Fruit fly (Drosophila melanogaster) whole organism, embryonic: ENCODE data around the gene Nup43.

ENCODE experiments used
- Adf1 ChIP-seq: fragments of 200-800 bp; sonication (Bioruptor generic); IDR thresholded peaks from 2 replicates; pipeline ENCODE4 v1.3.6; 2022; ENCODE audit warnings: missing biosample characterization, missing genetic modification characterization
- CG10267 ChIP-seq: fragments of 200-800 bp; sonication (Bioruptor generic); optimal IDR thresholded peaks from 2 replicates; lab custom pipeline; 2018; ENCODE audit warnings: missing biosample characterization, mild to moderate bottlenecking, missing genetic modification characterization, moderate library complexity
- CG10543 ChIP-seq: fragments of 200-800 bp; sonication (Bioruptor generic); optimal IDR thresholded peaks from 3 replicates; lab custom pipeline; 2017; ENCODE audit warnings: missing biosample characterization, mild to moderate bottlenecking, missing genetic modification characterization, moderate library complexity
- CG10565 ChIP-seq: fragments of 200-800 bp; sonication (Bioruptor generic); optimal IDR thresholded peaks from 3 replicates; lab custom pipeline; 2016; ENCODE audit warnings: missing biosample characterization, mild to moderate bottlenecking, missing genetic modification characterization
- CG10654 ChIP-seq: fragments of 200-800 bp; sonication (Bioruptor generic); optimal IDR thresholded peaks from 2 replicates; lab custom pipeline; 2016; ENCODE audit warnings: missing biosample characterization, missing genetic modification characterization
- CG11560 ChIP-seq: fragments of 200-800 bp; sonication (Bioruptor generic); IDR thresholded peaks from 3 replicates; pipeline ENCODE4 v1.3.6; 2022; ENCODE audit warnings: missing biosample characterization, missing genetic modification characterization
- CG12299 ChIP-seq: fragments of 200-800 bp; sonication (Bioruptor generic); optimal IDR thresholded peaks from 2 replicates; lab custom pipeline; 2018; ENCODE audit warnings: missing biosample characterization, mild to moderate bottlenecking, missing genetic modification characterization
- CG14050 ChIP-seq: fragments of 200-800 bp; sonication (Bioruptor generic); IDR thresholded peaks from 3 replicates; pipeline ENCODE4 v1.3.6; 2022; ENCODE audit warnings: missing biosample characterization, missing genetic modification characterization
- CG14441 ChIP-seq: fragments of 200-800 bp; sonication (Bioruptor generic); IDR thresholded peaks from 2 replicates; pipeline ENCODE4 v1.3.6; 2022; ENCODE audit warnings: missing biosample characterization, missing genetic modification characterization
- CG18262 ChIP-seq: fragments of 200-800 bp; optimal IDR thresholded peaks from 3 replicates; lab custom pipeline; 2019; ENCODE audit warnings: missing biosample characterization, mild to moderate bottlenecking, missing genetic modification characterization, moderate library complexity
- CG2712 ChIP-seq: fragments of 200-800 bp; optimal IDR thresholded peaks from 3 replicates; lab custom pipeline; 2019; ENCODE audit warnings: missing biosample characterization, mild to moderate bottlenecking, missing genetic modification characterization, moderate library complexity
- CG31388 ChIP-seq: fragments of 200-800 bp; sonication (Bioruptor generic); optimal IDR thresholded peaks from 2 replicates; lab custom pipeline; 2016; ENCODE audit warnings: missing biosample characterization, missing genetic modification characterization
- CG3407 ChIP-seq: fragments of 200-800 bp; sonication (Bioruptor generic); optimal IDR thresholded peaks from 2 replicates; lab custom pipeline; 2018; ENCODE audit warnings: missing biosample characterization, mild to moderate bottlenecking, missing genetic modification characterization
- CG3726 ChIP-seq: fragments of 200-800 bp; sonication (Bioruptor generic); IDR thresholded peaks from 3 replicates; pipeline ENCODE4, ENCODE4 v1.3.6; 2022; ENCODE audit warnings: missing biosample characterization, missing genetic modification characterization
- CG6683 ChIP-seq: fragments of 200-800 bp; sonication (Bioruptor generic); optimal IDR thresholded peaks from 2 replicates; lab custom pipeline; 2017; ENCODE audit warnings: missing biosample characterization, mild to moderate bottlenecking, missing genetic modification characterization, missing genetic modification reagents
- CG6689 ChIP-seq: fragments of 200-800 bp; sonication (Bioruptor generic); IDR thresholded peaks from 2 replicates; pipeline ENCODE4 v1.3.6; 2022; ENCODE audit warnings: missing biosample characterization, missing genetic modification characterization
- CG7839 ChIP-seq: fragments of 200-800 bp; sonication (Bioruptor generic); optimal IDR thresholded peaks from 3 replicates; lab custom pipeline; 2018; ENCODE audit warnings: missing biosample characterization, mild to moderate bottlenecking, missing genetic modification characterization, moderate library complexity
- CG9727 ChIP-seq: fragments of 200-800 bp; sonication (Bioruptor generic); optimal IDR thresholded peaks from 3 replicates; lab custom pipeline; 2017; ENCODE audit warnings: missing biosample characterization, mild to moderate bottlenecking, missing genetic modification characterization
- CG9817 ChIP-seq: fragments of 200-800 bp; sonication (Bioruptor generic); optimal IDR thresholded peaks from 2 replicates; lab custom pipeline; 2018; ENCODE audit warnings: missing biosample characterization, mild to moderate bottlenecking, missing genetic modification characterization, moderate library complexity
- CG9876 ChIP-seq: fragments of 200-800 bp; sonication (Bioruptor generic); optimal IDR thresholded peaks from 2 replicates; lab custom pipeline; 2016; ENCODE audit warnings: missing biosample characterization, missing genetic modification characterization
- Deaf1 ChIP-seq: fragments of 200-800 bp; optimal IDR thresholded peaks from 3 replicates; lab custom pipeline; 2019; ENCODE audit warnings: missing biosample characterization, mild to moderate bottlenecking, missing genetic modification characterization, moderate library complexity
- E2f1 ChIP-seq: fragments of 200-800 bp; sonication (Bioruptor generic); IDR thresholded peaks from 2 replicates; pipeline ENCODE4 v1.3.6; 2022; ENCODE audit warnings: missing biosample characterization, missing genetic modification characterization
- Eip74EF ChIP-seq, 2 experiments: fragments of 200-800 bp in 1 of 2; fragments of >200 bp in 1 of 2; sonication (Bioruptor generic) in 1 of 2; optimal IDR thresholded peaks; 2 replicates each; lab custom pipeline; 2017 to 2019; ENCODE audit warnings: missing biosample characterization in 2 of 2, missing genetic modification characterization in 2 of 2, mild to moderate bottlenecking in 1 of 2, moderate library complexity in 1 of 2
- Gug ChIP-seq: fragments of 200-800 bp; sonication (Bioruptor generic); IDR thresholded peaks from 4 replicates; pipeline ENCODE4 v1.3.6; 2022; ENCODE audit warnings: missing biosample characterization, missing genetic modification characterization
- H2.0 ChIP-seq: fragments of 200-800 bp; sonication (Bioruptor generic); IDR thresholded peaks from 2 replicates; pipeline ENCODE4 v1.3.6; 2022; ENCODE audit warnings: missing biosample characterization, missing genetic modification characterization
- Hr3 ChIP-seq: fragments of 200-800 bp; sonication (Bioruptor generic); optimal IDR thresholded peaks from 3 replicates; lab custom pipeline; 2016; ENCODE audit warnings: missing biosample characterization, missing genetic modification characterization
- Hsf ChIP-seq: fragments of 200-800 bp; sonication (Bioruptor generic); optimal IDR thresholded peaks from 3 replicates; lab custom pipeline; 2016; ENCODE audit warnings: missing biosample characterization, missing genetic modification characterization
- Sin3A ChIP-seq: fragments of >200 bp; optimal IDR thresholded peaks from 2 replicates; lab custom pipeline; 2018
- Sox100B ChIP-seq: fragments of 200-800 bp; sonication (Bioruptor generic); optimal IDR thresholded peaks from 3 replicates; lab custom pipeline; 2018; ENCODE audit warnings: missing biosample characterization, mild to moderate bottlenecking, missing genetic modification characterization
- YL-1 ChIP-seq: fragments of 200-800 bp; sonication (Bioruptor generic); optimal IDR thresholded peaks from 3 replicates; lab custom pipeline; 2017; ENCODE audit warnings: missing biosample characterization, mild to moderate bottlenecking, missing genetic modification characterization
- az2 ChIP-seq: fragments of 200-800 bp; sonication (Bioruptor generic); optimal IDR thresholded peaks from 3 replicates; lab custom pipeline; 2016; ENCODE audit warnings: missing biosample characterization, missing genetic modification characterization
- cg ChIP-seq: fragments of 200-800 bp; sonication (Bioruptor generic); optimal IDR thresholded peaks from 3 replicates; lab custom pipeline; 2019; ENCODE audit warnings: missing biosample characterization, mild to moderate bottlenecking, missing genetic modification characterization, moderate library complexity
- chn ChIP-seq: fragments of 200-800 bp; sonication (Bioruptor generic); optimal IDR thresholded peaks from 2 replicates; lab custom pipeline; 2016; ENCODE audit warnings: missing biosample characterization, missing genetic modification characterization
- ci ChIP-seq: fragments of 200-800 bp; sonication (Bioruptor generic); IDR thresholded peaks from 3 replicates; pipeline ENCODE4 v1.3.6; 2022; ENCODE audit warnings: missing biosample characterization, missing genetic modification characterization
- dan ChIP-seq: fragments of 200-800 bp; sonication (Bioruptor generic); IDR thresholded peaks from 2 replicates; pipeline ENCODE4 v1.3.6; 2022; ENCODE audit warnings: missing biosample characterization, missing genetic modification characterization
- danr ChIP-seq: fragments of 200-800 bp; sonication (Bioruptor generic); IDR thresholded peaks from 2 replicates; pipeline ENCODE4 v1.3.6; 2022; ENCODE audit warnings: missing biosample characterization, missing genetic modification characterization
- dm ChIP-seq: fragments of 200-800 bp; sonication (Bioruptor generic); optimal IDR thresholded peaks from 3 replicates; lab custom pipeline; 2016; ENCODE audit warnings: missing biosample characterization, missing genetic modification characterization
- eyg ChIP-seq: fragments of 200-800 bp; sonication (Bioruptor generic); optimal IDR thresholded peaks from 3 replicates; lab custom pipeline; 2016; ENCODE audit warnings: missing biosample characterization, missing genetic modification characterization
- fd96Cb ChIP-seq: fragments of 200-800 bp; sonication (Bioruptor generic); optimal IDR thresholded peaks from 2 replicates; lab custom pipeline; 2018; ENCODE audit warnings: missing biosample characterization, mild to moderate bottlenecking, missing genetic modification characterization, moderate library complexity
- gfzf ChIP-seq: fragments of 200-800 bp; sonication (Bioruptor generic); optimal IDR thresholded peaks from 2 replicates; lab custom pipeline; 2016; ENCODE audit warnings: missing biosample characterization, mild to moderate bottlenecking, missing genetic modification characterization, moderate library complexity
- maf-S ChIP-seq: fragments of 200-800 bp; sonication (Bioruptor generic); optimal IDR thresholded peaks from 2 replicates; lab custom pipeline; 2016; ENCODE audit warnings: missing biosample characterization, missing genetic modification characterization
- nau ChIP-seq: fragments of 200-800 bp; sonication (Bioruptor generic); optimal IDR thresholded peaks from 3 replicates; lab custom pipeline; 2017; ENCODE audit warnings: missing biosample characterization, mild to moderate bottlenecking, missing genetic modification characterization, missing genetic modification reagents
- pan ChIP-seq, 4 experiments: fragments of >200 bp in 3 of 4; fragments of 200-800 bp in 1 of 4; sonication (Bioruptor generic) in 1 of 4; optimal IDR thresholded peaks in 3 of 4; IDR thresholded peaks in 1 of 4; 2 replicates each; pipeline versions ENCODE4 v1.3.6 to Lab custom; 2017 to 2022; ENCODE audit warnings: missing biosample characterization in 2 of 4, missing genetic modification characterization in 2 of 4, mixed read lengths in 1 of 4
- sens-2 ChIP-seq: fragments of 200-800 bp; sonication (Bioruptor generic); IDR thresholded peaks from 2 replicates; pipeline ENCODE4 v1.3.6; 2022; ENCODE audit warnings: missing biosample characterization, missing genetic modification characterization
- sr ChIP-seq: fragments of 200-800 bp; sonication (Bioruptor generic); IDR thresholded peaks from 3 replicates; pipeline ENCODE4 v1.3.6; 2022; ENCODE audit warnings: missing biosample characterization, missing genetic modification characterization
- tna ChIP-seq: fragments of 200-800 bp; sonication (Bioruptor generic); IDR thresholded peaks from 2 replicates; pipeline ENCODE4 v1.3.6; 2022; ENCODE audit warnings: missing biosample characterization, missing genetic modification characterization; ENCODE audit not compliant: partially characterized antibody
- trh ChIP-seq: fragments of 200-800 bp; sonication (Bioruptor generic); optimal IDR thresholded peaks from 2 replicates; lab custom pipeline; 2016; ENCODE audit warnings: missing biosample characterization, missing genetic modification characterization
- wdn ChIP-seq: fragments of 200-800 bp; sonication (Bioruptor generic); IDR thresholded peaks from 2 replicates; pipeline ENCODE4 v1.3.6; 2022; ENCODE audit warnings: missing biosample characterization, missing genetic modification characterization
- zf30C ChIP-seq: fragments of 200-800 bp; sonication (Bioruptor generic); optimal IDR thresholded peaks from 3 replicates; lab custom pipeline; 2018; ENCODE audit warnings: missing biosample characterization, mild to moderate bottlenecking, missing genetic modification characterization

The Nup43 gene

dm6 chr3R:18396801-18397604 lies 30.6 kb downstream of the Nup43 start, which contains the start of gene Vti1b (continued):
- TF ChIP-seq ci (GFP tag; lab: Robert Waterston, UW) (peak; percentile 97), danr (peak; percentile 88), CG11560 (peak; percentile 75; the same call in 2 of the 3 replicates), Hsf (GFP tag; lab: Kevin White, UChicago) (peak; percentile 96), fd96Cb (tag; lab: Kevin White, UChicago) (peak; percentile 95), Deaf1 (tag; lab: Kevin White, UChicago) (peak; percentile 71), sens-2 (peak; percentile 89), Sox100B (GFP tag; lab: Kevin White, UChicago) (peak; percentile 91), CG14441 (GFP tag; lab: Robert Waterston, UW) (peak; percentile 94), Hr3 (GFP tag; lab: Kevin White, UChicago) (peak; percentile 92), pan (optimal IDR thresholded peaks at IDR 0.05; lab: Kevin White, UChicago) (no peak), pan (GFP tag; optimal IDR thresholded peaks at IDR 0.05 in 1 of 2, IDR thresholded peaks at IDR 0.05 in 1 of 2) (peak in 1 of 2 experiments; percentile 95), dan (GFP tag; lab: Robert Waterston, UW) (peak; percentile 83), E2f1 (GFP tag; lab: Robert Waterston, UW) (peak; percentile 90), zf30C (GFP tag; lab: Kevin White, UChicago) (no peak), CG6689 (GFP tag; lab: Robert Waterston, UW) (peak; percentile 93), gfzf (GFP tag; lab: Kevin White, UChicago) (peak; percentile 7), CG9727 (peak; percentile 95), Sin3A (lab: Kevin White, UChicago) (no peak), CG14050 (peak; percentile 90), CG2712 (tag; lab: Kevin White, UChicago) (peak; percentile 97), trh (GFP tag; lab: Kevin White, UChicago) (peak; percentile 63), wdn (GFP tag; lab: Robert Waterston, UW) (peak; percentile 86), CG6683 (GFP tag; lab: Kevin White, UChicago) (peak; percentile 85), CG3407 (GFP tag; lab: Kevin White, UChicago) (peak; percentile 90), Gug (GFP tag; lab: Robert Waterston, UW) (peak; percentile 94), CG10565 (GFP tag; lab: Kevin White, UChicago) (peak; percentile 62), CG9817 (tag; lab: Kevin White, UChicago) (peak; percentile 87), nau (GFP tag; lab: Kevin White, UChicago) (peak; percentile 93), az2 (GFP tag; lab: Kevin White, UChicago) (peak; percentile 96), CG18262 (tag; lab: Kevin White, UChicago) (peak; percentile 96), chn (peak; percentile 96), CG9876 (peak; percentile 85), CG7839 (tag; lab: Kevin White, UChicago) (peak; percentile 94), CG10543 (GFP tag; lab: Kevin White, UChicago) (peak; percentile 84), CG10654 (GFP tag; lab: Kevin White, UChicago) (peak; percentile 90), eyg (peak; percentile 72), maf-S (GFP tag; lab: Kevin White, UChicago) (peak; percentile 89), Adf1 (peak; percentile 65), tna (GFP tag; lab: Robert Waterston, UW) (no peak), dm (GFP tag; lab: Kevin White, UChicago) (peak; percentile 93), cg (GFP tag; lab: Kevin White, UChicago) (peak; percentile 90), CG12299 (peak; percentile 79), YL-1 (GFP tag; lab: Kevin White, UChicago) (peak; percentile 64), sr (peak; percentile 87), CG10267 (tag; lab: Kevin White, UChicago) (peak; percentile 90), CG3726 (peak; percentile 81), H2.0 (GFP tag; lab: Robert Waterston, UW) (peak; percentile 94), CG31388 (peak; percentile 83), Eip74EF (GFP tag; optimal IDR thresholded peaks at IDR 0.05; lab: Kevin White, UChicago) (peak in 1 of 2 experiments; percentile 92)
